Worm (Caenorhabditis elegans) whole organism, midembryonic: ENCODE data around the gene phy-4.

Experiments used
- T22C8.4 ChIP-seq: fragments of 200-800 bp; sonication (Bioruptor generic); IDR thresholded peaks from 2 replicates; pipeline ENCODE4 v1.3.6; 2022; ENCODE audit warnings: missing genetic modification characterization, missing compliant biosample characterization
- cog-1 ChIP-seq: sonication (generic microtip); optimal IDR thresholded peaks from 2 replicates; lab custom pipeline; 2016; ENCODE audit warnings: missing genetic modification characterization, missing compliant biosample characterization
- flt-1 ChIP-seq: fragments of 200-800 bp; sonication (Bioruptor generic); IDR thresholded peaks from 2 replicates; pipeline ENCODE4 v1.3.6; 2022; ENCODE audit warnings: missing genetic modification characterization, missing compliant biosample characterization
- klf-2 ChIP-seq: fragments of 200-800 bp; sonication (Bioruptor generic); conservative IDR thresholded peaks from 2 replicates; pipeline ENCODE4 v1.3.6; 2022; ENCODE audit warnings: missing genetic modification reagents, missing genetic modification characterization, missing compliant biosample characterization
- med-1 ChIP-seq: sonication (generic microtip); optimal IDR thresholded peaks from 2 replicates; lab custom pipeline; 2017; ENCODE audit warnings: missing genetic modification characterization, mild to moderate bottlenecking, missing compliant biosample characterization, antibody characterized with exemption, missing genetic modification reagents; ENCODE audit not compliant: insufficient read depth
- ref-1 ChIP-seq: fragments of 200-800 bp; sonication (Bioruptor generic); conservative IDR thresholded peaks from 2 replicates; pipeline ENCODE4 v1.3.6; 2022; ENCODE audit warnings: missing genetic modification reagents, missing genetic modification characterization, missing compliant biosample characterization
- tab-1 ChIP-seq: fragments of 200-800 bp; sonication (Bioruptor generic); IDR thresholded peaks from 2 replicates; pipeline ENCODE4 v1.3.6; 2022; ENCODE audit warnings: missing genetic modification characterization, missing compliant biosample characterization
- ztf-23 ChIP-seq: fragments of 200-800 bp; sonication (Bioruptor generic); IDR thresholded peaks from 2 replicates; pipeline ENCODE4 v1.3.6; 2022; ENCODE audit warnings: missing genetic modification reagents, missing genetic modification characterization, missing compliant biosample characterization
- ztf-29 ChIP-seq: fragments of 200-800 bp; sonication (Bioruptor generic); IDR thresholded peaks from 2 replicates; pipeline ENCODE4 v1.3.6; 2022; ENCODE audit warnings: missing genetic modification reagents, missing genetic modification characterization, missing compliant biosample characterization

The phy-4 gene

DNA sequence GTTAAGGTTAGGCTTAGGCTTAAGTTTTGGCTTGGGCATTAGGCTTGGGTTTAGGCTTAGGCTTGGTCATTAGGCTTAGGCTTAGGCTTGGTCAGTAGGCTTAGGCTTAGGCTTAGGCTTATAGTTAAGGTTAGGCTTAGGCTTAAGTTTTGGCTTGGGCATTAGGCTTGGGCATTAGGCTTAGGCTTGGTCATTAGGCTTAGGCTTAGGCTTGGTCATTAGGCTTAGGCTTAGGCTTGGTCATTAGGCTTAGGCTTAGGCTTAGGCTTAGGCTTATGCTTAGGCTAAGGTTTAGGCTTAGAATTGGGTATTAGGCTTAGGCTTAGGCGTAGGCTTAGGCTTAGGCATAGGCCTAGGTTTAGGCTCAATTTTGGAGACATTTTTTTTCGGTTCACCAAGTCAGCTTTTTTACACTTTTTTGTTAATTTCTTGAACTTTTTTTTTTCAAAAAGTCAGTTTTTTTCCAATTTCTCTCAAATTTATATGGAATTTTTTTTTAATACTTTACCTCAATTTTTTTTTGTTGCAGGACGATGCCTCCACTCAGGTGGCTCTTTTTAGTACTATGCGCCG, 10.8 kb downstream of the phy-4 start, which contains the start of gene Y43F8B.3:
TSS of gene Y43F8B.3 (plus strand) at position 523 of the 573 bp plus-strand sequence.
- peak; percentile 58 for TF ChIP-seq ztf-29 (GFP tag; lab: Robert Waterston, UW)
- no peak for TF ChIP-seq ztf-23 (GFP tag; lab: Robert Waterston, UW)

DNA sequence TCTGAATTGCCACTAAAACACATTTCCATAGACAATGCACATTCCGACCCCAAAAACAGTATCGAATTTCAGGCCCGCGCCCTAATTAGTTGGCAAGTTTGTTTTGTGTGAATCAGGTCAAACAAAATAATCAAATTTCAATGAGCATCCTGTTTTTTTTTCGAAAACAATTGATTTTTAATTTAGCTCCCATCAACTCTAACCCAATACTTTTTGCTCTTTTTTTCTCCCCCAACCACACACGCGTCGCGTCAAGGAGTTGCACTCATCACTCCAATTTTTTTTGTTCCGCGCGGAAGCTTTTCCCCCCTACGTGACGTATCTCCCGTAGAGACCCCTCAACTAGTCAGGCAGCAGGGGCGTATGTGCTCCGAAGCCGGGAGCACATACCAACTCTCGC, 12.1 kb downstream of the phy-4 start:
- no peak for TF ChIP-seq flt-1 (GFP tag; lab: Robert Waterston, UW)
- TF ChIP-seq tab-1 (GFP tag; lab: Robert Waterston, UW) = no peak
- no peak for TF ChIP-seq T22C8.4 (GFP tag; lab: Robert Waterston, UW)
- no peak for TF ChIP-seq med-1 (GFP tag; lab: Kevin White, UChicago)
- no peak for TF ChIP-seq ref-1
- no peak for TF ChIP-seq ztf-23 (GFP tag; lab: Robert Waterston, UW)
- no peak for TF ChIP-seq cog-1 (tag; lab: Kevin White, UChicago)
- TF ChIP-seq klf-2 (GFP tag; lab: Robert Waterston, UW) = no peak
- no peak for TF ChIP-seq ztf-29 (GFP tag; lab: Robert Waterston, UW)

DNA sequence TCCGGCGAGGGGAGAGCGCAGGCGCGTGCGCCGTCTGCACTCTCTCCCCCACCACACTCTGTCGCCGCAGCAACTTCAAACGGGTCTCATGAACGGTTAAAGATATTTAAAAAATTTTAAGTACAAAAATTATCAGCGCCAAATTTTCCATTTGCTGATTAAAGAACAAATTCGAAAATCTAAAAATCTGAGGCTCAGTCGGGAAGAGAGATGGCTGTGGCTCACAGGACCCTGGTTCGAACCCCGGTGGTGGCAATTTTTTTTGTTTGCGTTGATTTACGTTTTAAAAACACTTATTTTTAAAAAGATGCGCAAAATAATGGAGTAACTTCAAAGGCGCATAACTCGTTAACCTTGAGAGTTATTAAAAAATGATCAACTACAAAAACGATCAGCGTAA, 16.4 kb downstream of the phy-4 start:
- no peak for TF ChIP-seq klf-2 (GFP tag; lab: Robert Waterston, UW)
- TF ChIP-seq cog-1 (tag; lab: Kevin White, UChicago) = no peak

- no peak for TF ChIP-seq klf-2 (GFP tag; lab: Robert Waterston, UW)
- no peak for TF ChIP-seq cog-1 (tag; lab: Kevin White, UChicago)
- TF ChIP-seq ref-1 = no peak
- no peak for TF ChIP-seq tab-1 (GFP tag; lab: Robert Waterston, UW)
- no peak for TF ChIP-seq med-1 (GFP tag; lab: Kevin White, UChicago)
- TF ChIP-seq ztf-29 (GFP tag; lab: Robert Waterston, UW) = no peak
- no peak for TF ChIP-seq ztf-23 (GFP tag; lab: Robert Waterston, UW)
- no peak for TF ChIP-seq flt-1 (GFP tag; lab: Robert Waterston, UW)
- TF ChIP-seq T22C8.4 (GFP tag; lab: Robert Waterston, UW) = no peak
Measured at ce11 chrV:19495587-19495986, 17.9 kb downstream of the phy-4 start, which contains the start of gene scl-21. Gene scl-21, minus strand, starts transcription at chrV:19495687.

- TF ChIP-seq cog-1 (tag; lab: Kevin White, UChicago) (no peak), ztf-23 (GFP tag; lab: Robert Waterston, UW) (no peak), med-1 (GFP tag; lab: Kevin White, UChicago) (no peak), flt-1 (GFP tag; lab: Robert Waterston, UW) (no peak), T22C8.4 (GFP tag; lab: Robert Waterston, UW) (no peak), tab-1 (GFP tag; lab: Robert Waterston, UW) (no peak), ref-1 (no peak), ztf-29 (GFP tag; lab: Robert Waterston, UW) (no peak), klf-2 (GFP tag; lab: Robert Waterston, UW) (no peak)
Measured at ce11 chrV:19495145-19495544, 18.3 kb downstream of the phy-4 start.

DNA sequence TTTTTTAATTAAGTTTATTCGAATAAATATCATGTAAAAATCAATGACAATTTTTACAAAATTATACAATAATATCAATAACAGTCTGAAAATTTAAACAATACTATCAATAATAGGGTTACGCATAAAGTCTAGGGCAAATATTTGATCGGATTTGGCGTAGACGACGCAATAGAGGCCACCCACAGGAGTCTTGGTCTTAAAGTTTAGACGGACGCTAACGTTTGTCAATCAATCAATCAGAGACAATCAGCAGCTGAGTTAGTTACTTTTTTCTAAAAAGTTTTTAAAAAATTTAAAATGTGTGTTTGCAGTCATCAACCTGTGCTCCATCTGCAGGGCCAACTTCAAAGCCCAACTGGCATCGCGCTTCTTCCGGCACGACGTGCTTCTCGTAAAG, 22.1 kb downstream of the phy-4 start, which contains the start of gene Y43F8B.29:
TSS of gene Y43F8B.29 (plus strand) at position 301 of the 400 bp plus-strand sequence.
- TF ChIP-seq klf-2 (GFP tag; lab: Robert Waterston, UW) (no peak), cog-1 (tag; lab: Kevin White, UChicago) (no peak), T22C8.4 (GFP tag; lab: Robert Waterston, UW) (no peak), ztf-29 (GFP tag; lab: Robert Waterston, UW) (no peak), flt-1 (GFP tag; lab: Robert Waterston, UW) (no peak), tab-1 (GFP tag; lab: Robert Waterston, UW) (no peak), med-1 (GFP tag; lab: Kevin White, UChicago) (no peak), ref-1 (no peak), ztf-23 (GFP tag; lab: Robert Waterston, UW) (no peak)

DNA sequence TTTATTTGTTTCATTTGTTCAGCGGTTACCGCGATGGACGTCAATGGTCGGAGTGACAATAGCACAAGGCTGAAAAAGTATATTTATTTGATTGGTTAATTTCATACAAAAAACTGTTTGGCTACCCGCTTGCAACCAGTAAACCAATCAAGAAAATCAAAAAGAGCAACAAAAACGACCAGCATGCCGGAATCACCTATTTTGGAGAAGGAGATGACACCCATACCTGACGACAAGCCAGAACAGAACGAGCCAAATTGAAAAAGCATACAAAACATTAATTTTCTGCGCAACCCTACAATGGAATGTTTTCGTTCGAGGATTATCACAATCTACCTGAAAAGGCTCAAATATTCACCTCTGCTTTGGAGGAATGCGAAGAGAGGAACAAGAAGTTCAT, 23.0 kb downstream of the phy-4 start, which contains the start of gene Y43F8B.7:
TSS of gene Y43F8B.7 (plus strand) at position 301 of the 400 bp plus-strand sequence.
- no peak for TF ChIP-seq T22C8.4 (GFP tag; lab: Robert Waterston, UW)
- no peak for TF ChIP-seq klf-2 (GFP tag; lab: Robert Waterston, UW)
- TF ChIP-seq ztf-29 (GFP tag; lab: Robert Waterston, UW) = no peak

ce11 chrV:19485690-19486089, 27.8 kb downstream of the phy-4 start, which contains the start of gene Y43F8B.18:
Gene Y43F8B.18, plus strand, starts transcription at chrV:19485990.
- no peak for TF ChIP-seq T22C8.4 (GFP tag; lab: Robert Waterston, UW)
- no peak for TF ChIP-seq med-1 (GFP tag; lab: Kevin White, UChicago)

ce11 chrV:19485261-19485660, 28.2 kb downstream of the phy-4 start, which contains the start of gene Y43F8B.28:
Gene Y43F8B.28, plus strand, starts transcription at chrV:19485319.
- TF ChIP-seq klf-2 (GFP tag; lab: Robert Waterston, UW) (no peak), flt-1 (GFP tag; lab: Robert Waterston, UW) (no peak), tab-1 (GFP tag; lab: Robert Waterston, UW) (no peak), T22C8.4 (GFP tag; lab: Robert Waterston, UW) (no peak), ref-1 (no peak), ztf-29 (GFP tag; lab: Robert Waterston, UW) (no peak), cog-1 (tag; lab: Kevin White, UChicago) (no peak)

DNA sequence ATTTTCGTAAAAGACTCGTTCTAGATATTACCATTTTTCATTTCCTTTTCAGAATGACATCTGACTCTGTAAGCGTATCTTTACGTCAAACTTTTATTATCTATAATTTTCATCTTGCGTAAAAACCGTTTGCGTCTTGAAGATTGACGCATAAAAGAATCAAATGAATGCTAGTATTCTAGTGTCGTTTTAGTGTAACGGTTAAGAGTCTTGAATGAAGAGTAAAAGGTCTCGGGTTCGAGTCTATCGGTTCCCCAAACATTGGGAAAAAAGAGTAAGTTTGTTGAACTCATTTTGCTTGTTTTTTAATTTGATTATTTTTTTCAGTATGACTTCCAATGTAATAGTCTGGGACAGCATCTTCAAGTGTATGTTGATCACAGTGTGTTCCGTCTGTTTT, 28.9 kb downstream of the phy-4 start, which contains the start of gene Y43F8B.17:
TSS of gene Y43F8B.17 (plus strand) at position 215 of the 400 bp plus-strand sequence.
- TF ChIP-seq ztf-29 (GFP tag; lab: Robert Waterston, UW) (no peak), ref-1 (no peak)
